Fruit fly (Drosophila melanogaster) whole organism, adult: ENCODE data around the gene CG13358.

Experiments
- CG11617 ChIP-seq: fragments of 200-800 bp; sonication (Bioruptor generic); optimal IDR thresholded peaks from 2 replicates; lab custom pipeline; 2017; ENCODE audit warnings: mild to moderate bottlenecking, missing biosample characterization, missing genetic modification reagents, missing genetic modification characterization
- CG12768 ChIP-seq: fragments of 200-800 bp; sonication (Bioruptor generic); optimal IDR thresholded peaks from 2 replicates; lab custom pipeline; 2017; ENCODE audit warnings: missing biosample characterization, missing genetic modification characterization, mild to moderate bottlenecking, moderate library complexity, missing genetic modification reagents
- CG14711 ChIP-seq: fragments of 200-800 bp; sonication (Bioruptor generic); optimal IDR thresholded peaks from 2 replicates; lab custom pipeline; 2018; ENCODE audit warnings: missing biosample characterization, mild to moderate bottlenecking, missing genetic modification characterization, moderate library complexity
- CG1620 ChIP-seq: fragments of 200-800 bp; sonication (Bioruptor generic); optimal IDR thresholded peaks from 2 replicates; lab custom pipeline; 2016; ENCODE audit warnings: missing biosample characterization, missing genetic modification characterization
- CG33017 ChIP-seq: fragments of 200-800 bp; sonication (Bioruptor generic); optimal IDR thresholded peaks from 2 replicates; lab custom pipeline; 2018; ENCODE audit warnings: missing biosample characterization, mild to moderate bottlenecking, missing genetic modification characterization, moderate library complexity
- CG5204 ChIP-seq: fragments of 200-800 bp; sonication (Bioruptor generic); optimal IDR thresholded peaks from 2 replicates; lab custom pipeline; 2016; ENCODE audit warnings: missing biosample characterization, missing genetic modification characterization
- CG7045 ChIP-seq: fragments of 200-800 bp; sonication (Bioruptor generic); optimal IDR thresholded peaks from 2 replicates; lab custom pipeline; 2017; ENCODE audit warnings: missing biosample characterization, mild to moderate bottlenecking, missing genetic modification characterization
- Crg-1 ChIP-seq: fragments of 200-800 bp; sonication (Bioruptor generic); optimal IDR thresholded peaks from 2 replicates; lab custom pipeline; 2016; ENCODE audit warnings: missing biosample characterization, missing genetic modification characterization
- Hr96 ChIP-seq: fragments of 200-800 bp; sonication (Bioruptor generic); optimal IDR thresholded peaks from 2 replicates; lab custom pipeline; 2016; ENCODE audit warnings: missing biosample characterization, missing genetic modification characterization
- Mnt ChIP-seq: fragments of 200-800 bp; sonication (Bioruptor generic); optimal IDR thresholded peaks from 2 replicates; lab custom pipeline; 2016; ENCODE audit warnings: missing biosample characterization, mild to moderate bottlenecking, missing genetic modification characterization
- cic ChIP-seq: fragments of 200-800 bp; sonication (Bioruptor generic); optimal IDR thresholded peaks from 2 replicates; lab custom pipeline; 2017; ENCODE audit warnings: missing biosample characterization, mild to moderate bottlenecking, missing genetic modification characterization, moderate library complexity
- cnc ChIP-seq, 2 experiments: fragments of >200 bp; optimal IDR thresholded peaks; 2 replicates each; lab custom pipeline; 2017
- pad ChIP-seq: fragments of 200-800 bp; sonication (Bioruptor generic); optimal IDR thresholded peaks from 3 replicates; lab custom pipeline; 2017; ENCODE audit warnings: missing biosample characterization, missing genetic modification characterization, mild to moderate bottlenecking, moderate library complexity, missing genetic modification reagents
- tj ChIP-seq: fragments of 200-800 bp; sonication (Bioruptor generic); optimal IDR thresholded peaks from 3 replicates; lab custom pipeline; 2017; ENCODE audit warnings: missing biosample characterization, mild to moderate bottlenecking, missing genetic modification characterization, moderate library complexity

DNA sequence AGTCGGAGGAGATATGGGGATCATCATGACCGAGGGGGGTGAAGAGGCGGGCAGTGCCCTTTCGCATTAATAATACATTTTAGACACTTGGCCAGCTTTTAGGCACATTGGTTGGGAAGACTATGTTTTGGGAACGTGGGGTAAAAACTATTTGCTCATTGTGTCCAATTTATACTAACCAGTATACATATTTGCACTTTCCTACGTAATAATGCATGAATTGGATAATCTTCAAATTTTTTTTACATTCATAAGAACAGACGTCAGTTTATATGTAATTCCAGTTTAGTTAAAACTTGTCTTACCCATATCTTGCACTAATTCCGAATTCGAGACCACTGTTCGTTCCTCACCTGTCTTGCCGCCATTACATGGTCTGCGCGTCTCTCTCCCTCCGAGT is 25.4 kb downstream of the CG13358 start:
- no peak for TF ChIP-seq cic (GFP tag; lab: Kevin White, UChicago)
- no peak for TF ChIP-seq tj
- TF ChIP-seq Hr96 (GFP tag; lab: Kevin White, UChicago), result no peak
- TF ChIP-seq Mnt (GFP tag; lab: Kevin White, UChicago), result no peak
- TF ChIP-seq CG14711 (tag; lab: Kevin White, UChicago), result no peak
- TF ChIP-seq CG33017 (tag; lab: Kevin White, UChicago), result no peak
- TF ChIP-seq CG11617 (GFP tag; lab: Kevin White, UChicago), result no peak
- no peak for TF ChIP-seq CG12768 (GFP tag; lab: Kevin White, UChicago)
- no peak for TF ChIP-seq CG5204
- no peak for TF ChIP-seq cnc (optimal IDR thresholded peaks at IDR 0.05; lab: Kevin White, UChicago)
- no peak for TF ChIP-seq CG1620 (GFP tag; lab: Kevin White, UChicago)
- no peak for TF ChIP-seq CG7045
- no peak for TF ChIP-seq Crg-1 (GFP tag; lab: Kevin White, UChicago)
- no peak for TF ChIP-seq pad (GFP tag; lab: Kevin White, UChicago)
